Worm (Caenorhabditis elegans) whole organism, L4/young adult: Measurements from ENCODE around the gene fbxb-43.

Experiments
- dao-5 ChIP-seq: sonication (generic microtip); optimal IDR thresholded peaks from 2 replicates; lab custom pipeline; 2016; ENCODE audit warnings: missing genotype, missing genetic modification characterization, moderate library complexity, missing compliant biosample characterization
- him-1 ChIP-seq: sonication (generic microtip); optimal IDR thresholded peaks from 2 replicates; lab custom pipeline; 2016; ENCODE audit warnings: missing genotype, missing genetic modification reagents, missing genetic modification characterization, missing compliant biosample characterization

- TF ChIP-seq him-1 (no peak), dao-5 (no peak)
Observed at ce11 chrII:1537321-1537720, 1.3 kb downstream of the fbxb-43 start, which contains the start of gene fbxb-42.
